Worm (Caenorhabditis elegans) whole organism, early embryonic: ENCODE results near the gene R102.2.

Source experiments
- B0310.2 ChIP-seq: sonication (generic microtip); optimal IDR thresholded peaks from 2 replicates; lab custom pipeline; 2016; ENCODE audit warnings: mild to moderate bottlenecking, missing genetic modification characterization, missing compliant biosample characterization
- F13C5.2 ChIP-seq: sonication (generic microtip); optimal IDR thresholded peaks from 2 replicates; lab custom pipeline; 2017; ENCODE audit warnings: mild to moderate bottlenecking, missing genetic modification characterization, inconsistent platforms, missing compliant biosample characterization
- aly-1 ChIP-seq: sonication (generic microtip); optimal IDR thresholded peaks from 2 replicates; lab custom pipeline; 2016; ENCODE audit warnings: missing genetic modification characterization, missing compliant biosample characterization
- ama-1 ChIP-seq: fragments of 150-350 bp; optimal IDR thresholded peaks from 2 replicates; lab custom pipeline; 2014
- ceh-13 ChIP-seq: fragments of 200-800 bp; sonication (Bioruptor generic); optimal IDR thresholded peaks from 2 replicates; lab custom pipeline; 2018; ENCODE audit warnings: mild to moderate bottlenecking, missing genetic modification characterization, missing compliant biosample characterization
- ceh-36 ChIP-seq: sonication (generic microtip); optimal IDR thresholded peaks from 2 replicates; lab custom pipeline; 2016; ENCODE audit warnings: missing genetic modification characterization, inconsistent platforms, missing compliant biosample characterization
- ets-7 ChIP-seq: sonication (generic microtip); optimal IDR thresholded peaks from 2 replicates; lab custom pipeline; 2016; ENCODE audit warnings: missing genotype, missing genetic modification characterization, missing compliant biosample characterization
- flt-1 ChIP-seq: fragments of 200-800 bp; sonication (Bioruptor generic); IDR thresholded peaks from 2 replicates; pipeline ENCODE4 v1.3.6; 2022; ENCODE audit warnings: missing genetic modification characterization, missing compliant biosample characterization
- hmbx-1 ChIP-seq: sonication (generic microtip); optimal IDR thresholded peaks from 2 replicates; lab custom pipeline; 2016; ENCODE audit warnings: mild to moderate bottlenecking, missing genetic modification characterization, missing compliant biosample characterization
- hmg-4 ChIP-seq: fragments of 200-800 bp; sonication (Bioruptor generic); optimal IDR thresholded peaks from 2 replicates; lab custom pipeline; 2018; ENCODE audit warnings: mild to moderate bottlenecking, missing genetic modification characterization, missing compliant biosample characterization
- hnd-1 ChIP-seq: sonication (generic microtip); optimal IDR thresholded peaks from 2 replicates; lab custom pipeline; 2016; ENCODE audit warnings: missing genetic modification characterization, missing compliant biosample characterization
- pes-1 ChIP-seq: fragments of 200-800 bp; sonication (Bioruptor generic); IDR thresholded peaks from 2 replicates; pipeline ENCODE4 v1.3.6; 2022; ENCODE audit warnings: missing genetic modification reagents, missing genetic modification characterization, missing compliant biosample characterization
- scrt-1 ChIP-seq: fragments of 200-800 bp; sonication (Bioruptor generic); IDR thresholded peaks from 2 replicates; pipeline ENCODE4 v1.3.6; 2022; ENCODE audit warnings: missing genetic modification characterization, missing compliant biosample characterization
- sea-1 ChIP-seq: fragments of 200-800 bp; sonication (Bioruptor generic); conservative IDR thresholded peaks from 2 replicates; pipeline ENCODE4 v1.3.6; 2022; ENCODE audit warnings: missing genetic modification characterization, missing compliant biosample characterization
- tbx-11 ChIP-seq: fragments of 200-800 bp; sonication (Bioruptor generic); IDR thresholded peaks from 2 replicates; pipeline ENCODE4 v1.3.6; 2022; ENCODE audit warnings: missing genetic modification characterization, missing compliant biosample characterization
- tbx-37 ChIP-seq: fragments of 200-800 bp; sonication (Bioruptor generic); conservative IDR thresholded peaks from 2 replicates; pipeline ENCODE4 v1.3.6; 2022; ENCODE audit warnings: missing genetic modification reagents, missing genetic modification characterization, missing compliant biosample characterization
- tra-4 ChIP-seq: sonication (generic microtip); optimal IDR thresholded peaks from 2 replicates; lab custom pipeline; 2017; ENCODE audit warnings: missing genetic modification characterization, missing compliant biosample characterization

Gene R102.2

ce11 chrIV:10698486-10698885, 11.1 kb downstream of the R102.2 start:
- no peak for TF ChIP-seq scrt-1 (GFP tag; lab: Robert Waterston, UW)

- TF ChIP-seq tbx-37 (GFP tag; lab: Robert Waterston, UW) (no peak), ceh-13 (no peak), ets-7 (no peak), flt-1 (GFP tag; lab: Robert Waterston, UW) (no peak), hmg-4 (GFP tag; lab: Kevin White, UChicago) (no peak), hmbx-1 (tag; lab: Kevin White, UChicago) (no peak), ceh-36 (tag; lab: Kevin White, UChicago) (no peak), aly-1 (tag; lab: Kevin White, UChicago) (no peak)
These were observed 11.6 kb downstream of the R102.2 start for ce11 chrIV:10699000-10699399.

- TF ChIP-seq F13C5.2 (no peak), aly-1 (tag; lab: Kevin White, UChicago) (no peak), tbx-37 (GFP tag; lab: Robert Waterston, UW) (no peak), pes-1 (GFP tag; lab: Robert Waterston, UW) (no peak), tbx-11 (GFP tag; lab: Robert Waterston, UW) (no peak), ama-1 (lab: Kevin White, UChicago) (no peak), B0310.2 (no peak), flt-1 (GFP tag; lab: Robert Waterston, UW) (no peak), hmg-4 (GFP tag; lab: Kevin White, UChicago) (no peak), hnd-1 (tag; lab: Kevin White, UChicago) (no peak), scrt-1 (GFP tag; lab: Robert Waterston, UW) (no peak), hmbx-1 (tag; lab: Kevin White, UChicago) (no peak), sea-1 (no peak), tra-4 (no peak), ceh-13 (no peak), ceh-36 (tag; lab: Kevin White, UChicago) (no peak), ets-7 (no peak)
These were observed 12.3 kb downstream of the R102.2 start, which contains the start of gene R102.11 for ce11 chrIV:10699660-10700059. Gene R102.11 (minus strand): TSS chrIV:10699760.

- TF ChIP-seq ama-1 (lab: Kevin White, UChicago) (no peak), tbx-11 (GFP tag; lab: Robert Waterston, UW) (no peak), ets-7 (no peak), tra-4 (no peak), aly-1 (tag; lab: Kevin White, UChicago) (no peak), pes-1 (GFP tag; lab: Robert Waterston, UW) (no peak), flt-1 (GFP tag; lab: Robert Waterston, UW) (no peak), scrt-1 (GFP tag; lab: Robert Waterston, UW) (no peak), tbx-37 (GFP tag; lab: Robert Waterston, UW) (no peak), sea-1 (no peak), ceh-13 (no peak), ceh-36 (tag; lab: Kevin White, UChicago) (no peak), B0310.2 (no peak), hnd-1 (tag; lab: Kevin White, UChicago) (no peak), F13C5.2 (no peak)
These were observed 14.6 kb downstream of the R102.2 start for ce11 chrIV:10701866-10702458.

- TF ChIP-seq flt-1 (GFP tag; lab: Robert Waterston, UW) (no peak), B0310.2 (no peak), scrt-1 (GFP tag; lab: Robert Waterston, UW) (no peak), tbx-37 (GFP tag; lab: Robert Waterston, UW) (no peak), hmbx-1 (tag; lab: Kevin White, UChicago) (no peak), pes-1 (GFP tag; lab: Robert Waterston, UW) (no peak), ets-7 (no peak), hnd-1 (tag; lab: Kevin White, UChicago) (no peak), sea-1 (no peak), ceh-13 (no peak), tra-4 (no peak)
These were observed 17.8 kb downstream of the R102.2 start, which contains the start of gene R102.10 for ce11 chrIV:10705176-10705575. Gene R102.10 (plus strand): TSS chrIV:10705476.

- TF ChIP-seq ceh-36 (tag; lab: Kevin White, UChicago) (no peak), ets-7 (no peak), B0310.2 (no peak), hmg-4 (GFP tag; lab: Kevin White, UChicago) (no peak), tra-4 (no peak), F13C5.2 (no peak), tbx-37 (GFP tag; lab: Robert Waterston, UW) (no peak), ama-1 (lab: Kevin White, UChicago) (no peak), aly-1 (tag; lab: Kevin White, UChicago) (no peak), sea-1 (no peak), scrt-1 (GFP tag; lab: Robert Waterston, UW) (no peak), hmbx-1 (tag; lab: Kevin White, UChicago) (no peak), pes-1 (GFP tag; lab: Robert Waterston, UW) (no peak), ceh-13 (no peak), flt-1 (GFP tag; lab: Robert Waterston, UW) (no peak), tbx-11 (GFP tag; lab: Robert Waterston, UW) (no peak), hnd-1 (tag; lab: Kevin White, UChicago) (no peak)
These were observed 18.7 kb downstream of the R102.2 start, which contains the start of gene R102.6 for ce11 chrIV:10706090-10706489. Gene R102.6 (minus strand): TSS chrIV:10706190.

ce11 chrIV:10711729-10712128, 24.3 kb downstream of the R102.2 start, which contains the start of gene glb-21:
Gene glb-21 (minus strand): TSS chrIV:10711794.
- TF ChIP-seq pes-1 (GFP tag; lab: Robert Waterston, UW) (no peak), ceh-13 (no peak), ceh-36 (tag; lab: Kevin White, UChicago) (no peak), ets-7 (no peak), tbx-37 (GFP tag; lab: Robert Waterston, UW) (no peak), tra-4 (no peak), F13C5.2 (no peak), hmbx-1 (tag; lab: Kevin White, UChicago) (no peak), hnd-1 (tag; lab: Kevin White, UChicago) (no peak), B0310.2 (no peak), scrt-1 (GFP tag; lab: Robert Waterston, UW) (no peak), flt-1 (GFP tag; lab: Robert Waterston, UW) (no peak), ama-1 (lab: Kevin White, UChicago) (no peak), aly-1 (tag; lab: Kevin White, UChicago) (no peak), tbx-11 (GFP tag; lab: Robert Waterston, UW) (no peak), hmg-4 (GFP tag; lab: Kevin White, UChicago) (no peak), sea-1 (no peak)
